Fruit fly (Drosophila melanogaster) Kc167 (cell line): ENCODE results near the gene CG3546.

ENCODE experiments used
- Myc ChIP-seq: fragments of >200 bp; optimal IDR thresholded peaks from 2 replicates; lab custom pipeline; 2017; ENCODE audit warnings: missing external identifiers
- Sin3A ChIP-seq: fragments of >200 bp; optimal IDR thresholded peaks from 2 replicates; lab custom pipeline; 2018; ENCODE audit warnings: missing external identifiers
- h ChIP-seq: fragments of >200 bp; optimal IDR thresholded peaks from 3 replicates; lab custom pipeline; 2018; ENCODE audit warnings: missing external identifiers
- insv ChIP-seq: fragments of >200 bp; optimal IDR thresholded peaks from 3 replicates; lab custom pipeline; 2018; ENCODE audit warnings: missing external identifiers
- psq ChIP-seq: fragments of >200 bp; optimal IDR thresholded peaks from 2 replicates; lab custom pipeline; 2017; ENCODE audit warnings: missing external identifiers
- ttk ChIP-seq: sonication (Bioruptor generic); optimal IDR thresholded peaks from 2 replicates; lab custom pipeline; 2017; ENCODE audit warnings: missing external identifiers

- no peak for TF ChIP-seq Myc (lab: Kevin White, UChicago)
- no peak for TF ChIP-seq insv (lab: Kevin White, UChicago)
- TF ChIP-seq psq (lab: Kevin White, UChicago), result no peak
- no peak for TF ChIP-seq ttk (lab: Kevin White, UChicago)
- TF ChIP-seq h, result no peak
- TF ChIP-seq Sin3A (lab: Kevin White, UChicago), result no peak
Measured at dm6 chrX:4609737-4610136, 51.9 kb downstream of the CG3546 start.
